Worm (Caenorhabditis elegans): ENCODE results near the gene alh-7.

DNA sequence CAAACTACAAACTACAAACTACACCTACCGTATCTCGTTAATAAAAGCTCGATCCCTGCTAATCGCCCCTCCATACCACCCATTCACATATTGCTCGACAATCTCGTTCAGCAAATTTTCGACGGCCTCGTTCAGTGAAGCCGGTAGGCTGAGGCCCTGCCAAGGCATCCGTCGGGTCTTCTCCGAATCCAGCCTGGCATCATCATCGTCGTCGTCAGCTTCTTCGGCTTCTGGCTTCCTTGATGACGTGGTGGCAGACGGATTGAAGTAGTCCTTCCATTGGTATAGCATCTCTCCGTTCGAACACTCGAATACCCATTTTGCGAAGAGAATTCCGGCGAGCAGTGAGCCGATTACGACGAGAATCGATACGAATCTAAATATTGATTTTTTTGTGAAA, 39.1 kb upstream of the alh-7 start:
- TF ChIP-seq aly-2 (tag; optimal IDR thresholded peaks at IDR 0.05): no peak
- TF ChIP-seq nhr-77 (tag; optimal IDR thresholded peaks at IDR 0.05): no peak
- TF ChIP-seq lin-15B (tag; optimal IDR thresholded peaks at IDR 0.05): no peak
- no peak for TF ChIP-seq ceh-9 (tag; optimal IDR thresholded peaks at IDR 0.05)
- TF ChIP-seq ceh-82 (tag; optimal IDR thresholded peaks at IDR 0.05): no peak
- TF ChIP-seq nfya-1 (tag; optimal IDR thresholded peaks at IDR 0.05; ENCODE audit: insufficient read depth): no peak
- no peak for TF ChIP-seq unc-62 (GFP tag; optimal IDR thresholded peaks at IDR 0.05)
- TF ChIP-seq ama-1 (optimal IDR thresholded peaks at IDR 0.05): no peak
- TF ChIP-seq skn-1 (tag; optimal IDR thresholded peaks at IDR 0.05): no peak

Data from whole organism, L3 larva.